Fruit fly (Drosophila melanogaster): Measurements from ENCODE around the gene Bhmt.
A peak's percentile ranks its signal among the peaks of the same experiment; 100 is the strongest.

DNA sequence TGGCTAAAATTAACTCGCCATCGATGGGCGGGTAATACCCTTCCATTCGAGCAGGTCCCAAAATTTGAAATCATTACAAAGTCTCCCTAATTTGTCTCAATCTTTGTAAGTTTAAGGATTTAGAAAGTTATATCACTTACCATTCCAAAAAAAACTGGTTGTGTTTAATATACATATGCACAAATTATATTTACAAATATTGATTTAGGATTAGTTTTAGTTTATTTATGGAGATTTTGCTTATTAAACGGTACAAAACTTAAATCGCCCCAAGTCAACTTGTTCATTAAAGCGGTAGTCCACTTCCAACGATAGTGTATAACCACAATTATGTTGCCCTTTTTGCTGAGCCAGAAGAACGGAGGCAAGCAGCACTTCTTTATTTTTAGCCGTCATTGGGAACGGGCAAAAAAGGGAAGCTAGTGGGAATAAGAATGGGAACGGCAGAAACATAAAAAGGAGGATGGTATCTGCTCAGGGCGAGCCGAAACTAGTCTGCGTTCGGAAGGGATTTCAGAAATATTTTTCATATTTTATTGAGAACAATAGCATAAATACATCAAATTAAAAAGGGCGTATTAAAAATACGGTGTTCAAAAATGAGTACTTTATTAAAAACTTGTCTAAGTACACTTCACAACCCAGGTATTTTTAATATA, 8.9 kb downstream of the Bhmt start:
- TF ChIP-seq CG7045 (GFP tag; optimal IDR thresholded peaks at IDR 0.05) (no peak), kay (GFP tag; ENCODE audit: borderline replicate concordance) (no peak), CG7101 (tag; optimal IDR thresholded peaks at IDR 0.05) (peak; percentile 0), bab1 (GFP tag; optimal IDR thresholded peaks at IDR 0.05) (no peak), Crg-1 (GFP tag; optimal IDR thresholded peaks at IDR 0.05) (no peak), Hr96 (GFP tag; optimal IDR thresholded peaks at IDR 0.05) (no peak), Clk (GFP tag; optimal IDR thresholded peaks at IDR 0.05) (no peak), cic (GFP tag; optimal IDR thresholded peaks at IDR 0.05) (no peak), CG11617 (GFP tag; optimal IDR thresholded peaks at IDR 0.05) (no peak), tj (GFP tag; optimal IDR thresholded peaks at IDR 0.05) (peak; percentile 19)
